Fruit fly (Drosophila melanogaster): ENCODE data around the gene TfIIEalpha.
A peak's percentile ranks its signal among the peaks of the same experiment; 100 is the strongest.

The TfIIEalpha gene

dm6 chr3L:11711789-11712188 lies 30.0 kb downstream of the TfIIEalpha start:
- TF ChIP-seq sage (GFP tag; optimal IDR thresholded peaks at IDR 0.05) (no peak), Hr78 (GFP tag; optimal IDR thresholded peaks at IDR 0.05) (no peak), h (GFP tag; optimal IDR thresholded peaks at IDR 0.05) (no peak), pan (optimal IDR thresholded peaks at IDR 0.05) (no peak)

dm6 chr3L:11712839-11713238 lies 31.0 kb downstream of the TfIIEalpha start:
- TF ChIP-seq dl (GFP tag; optimal IDR thresholded peaks at IDR 0.05; ENCODE audit: insufficient read depth in 1 of 2, partially characterized antibody in 2 of 2): no peak
- TF ChIP-seq br (GFP tag; optimal IDR thresholded peaks at IDR 0.05): no peak
- TF ChIP-seq Hr78 (GFP tag; optimal IDR thresholded peaks at IDR 0.05): no peak
- no peak for TF ChIP-seq Sp1 (GFP tag; optimal IDR thresholded peaks at IDR 0.05)
- no peak for TF ChIP-seq foxo (GFP tag; optimal IDR thresholded peaks at IDR 0.05)
- no peak for TF ChIP-seq CrebA (GFP tag; optimal IDR thresholded peaks at IDR 0.05; ENCODE audit: borderline replicate concordance)

- TF ChIP-seq dl (GFP tag; optimal IDR thresholded peaks at IDR 0.05; ENCODE audit: insufficient read depth in 1 of 2, partially characterized antibody in 2 of 2) (peak; percentile 11 to 34), CG32264 (GFP tag; optimal IDR thresholded peaks at IDR 0.05) (no peak), Sp1 (GFP tag; optimal IDR thresholded peaks at IDR 0.05) (no peak), GATAd (GFP tag; optimal IDR thresholded peaks at IDR 0.05) (no peak), sage (GFP tag; optimal IDR thresholded peaks at IDR 0.05) (no peak), Rel (GFP tag; optimal IDR thresholded peaks at IDR 0.05) (no peak), Rel (tag; optimal IDR thresholded peaks at IDR 0.05) (peak; percentile 3), N (GFP tag; optimal IDR thresholded peaks at IDR 0.05) (no peak), foxo (GFP tag; optimal IDR thresholded peaks at IDR 0.05) (no peak), HLH106 (tag; optimal IDR thresholded peaks at IDR 0.05) (no peak), br (GFP tag; optimal IDR thresholded peaks at IDR 0.05) (no peak), psq (GFP tag; optimal IDR thresholded peaks at IDR 0.05) (no peak), dsf (GFP tag; optimal IDR thresholded peaks at IDR 0.05; ENCODE audit: borderline replicate concordance) (no peak), fru (GFP tag; optimal IDR thresholded peaks at IDR 0.05) (peak; percentile 2), woc (GFP tag; optimal IDR thresholded peaks at IDR 0.05) (no peak), pan (optimal IDR thresholded peaks at IDR 0.05) (no peak), Abd-B (GFP tag; optimal IDR thresholded peaks at IDR 0.05) (no peak), dmrt93B (GFP tag; optimal IDR thresholded peaks at IDR 0.05) (no peak), Dif (GFP tag; optimal IDR thresholded peaks at IDR 0.05; ENCODE audit: partially characterized antibody) (peak; percentile 66), tai (GFP tag; optimal IDR thresholded peaks at IDR 0.05) (no peak), Jra (GFP tag; optimal IDR thresholded peaks at IDR 0.05) (no peak), Vsx2 (GFP tag; optimal IDR thresholded peaks at IDR 0.05; ENCODE audit: partially characterized antibody) (no peak), Dfd (GFP tag; optimal IDR thresholded peaks at IDR 0.05) (no peak), brk (GFP tag; optimal IDR thresholded peaks at IDR 0.05) (no peak), CG9705 (GFP tag; optimal IDR thresholded peaks at IDR 0.05) (no peak), Hr78 (GFP tag; optimal IDR thresholded peaks at IDR 0.05) (no peak), usp (GFP tag; optimal IDR thresholded peaks at IDR 0.05) (no peak)
Measured at dm6 chr3L:11715187-11715586, 33.3 kb downstream of the TfIIEalpha start, which contains the start of gene CG14132. Gene CG14132, minus strand, starts transcription at chr3L:11715285.

- TF ChIP-seq GATAd (GFP tag; optimal IDR thresholded peaks at IDR 0.05): no peak
- peak; percentile 56 for TF ChIP-seq Dfd (GFP tag; optimal IDR thresholded peaks at IDR 0.05)
Measured at dm6 chr3L:11716347-11716746, 34.5 kb downstream of the TfIIEalpha start.

- no peak for TF ChIP-seq Mio (GFP tag; optimal IDR thresholded peaks at IDR 0.05)
- peak; percentile 37 for TF ChIP-seq h (GFP tag; optimal IDR thresholded peaks at IDR 0.05)
- TF ChIP-seq dl (GFP tag; optimal IDR thresholded peaks at IDR 0.05; ENCODE audit: insufficient read depth in 1 of 2, partially characterized antibody in 2 of 2): peak in 1 of 2 experiments; percentile 15
Measured at dm6 chr3L:11716899-11717298, 35.1 kb downstream of the TfIIEalpha start.

dm6 chr3L:11717300-11717699 lies 35.5 kb downstream of the TfIIEalpha start:
- TF ChIP-seq Dfd (GFP tag; optimal IDR thresholded peaks at IDR 0.05) (no peak), Jra (GFP tag; optimal IDR thresholded peaks at IDR 0.05) (no peak), woc (GFP tag; optimal IDR thresholded peaks at IDR 0.05) (no peak), Sp1 (GFP tag; optimal IDR thresholded peaks at IDR 0.05) (no peak), HLH106 (tag; optimal IDR thresholded peaks at IDR 0.05) (no peak), Hr78 (GFP tag; optimal IDR thresholded peaks at IDR 0.05) (no peak), CG32264 (GFP tag; optimal IDR thresholded peaks at IDR 0.05) (no peak), br (GFP tag; optimal IDR thresholded peaks at IDR 0.05) (no peak), Myc (optimal IDR thresholded peaks at IDR 0.05) (no peak), OdsH (GFP tag; optimal IDR thresholded peaks at IDR 0.05) (no peak), CG9705 (GFP tag; optimal IDR thresholded peaks at IDR 0.05) (no peak), lola (GFP tag; optimal IDR thresholded peaks at IDR 0.05) (no peak), Hr83 (GFP tag; optimal IDR thresholded peaks at IDR 0.05; ENCODE audit: poor library complexity, severe bottlenecking) (no peak), Dif (GFP tag; optimal IDR thresholded peaks at IDR 0.05; ENCODE audit: partially characterized antibody) (no peak), tai (GFP tag; optimal IDR thresholded peaks at IDR 0.05) (no peak), usp (GFP tag; optimal IDR thresholded peaks at IDR 0.05) (no peak)
